Fruit fly (Drosophila melanogaster) whole organism, prepupa: ENCODE measurements around the gene Patj.

Source experiments
- CG10669 ChIP-seq: fragments of 200-800 bp; sonication (Bioruptor generic); optimal IDR thresholded peaks from 3 replicates; lab custom pipeline; 2018; ENCODE audit warnings: missing biosample characterization, mild to moderate bottlenecking, missing genetic modification characterization, moderate library complexity
- CG8319 ChIP-seq: fragments of 200-800 bp; sonication (Bioruptor generic); optimal IDR thresholded peaks from 3 replicates; lab custom pipeline; 2016; ENCODE audit warnings: missing biosample characterization, missing genetic modification characterization
- Gug ChIP-seq: fragments of 200-800 bp; sonication (Bioruptor generic); IDR thresholded peaks from 2 replicates; pipeline ENCODE4 v1.3.6; 2022; ENCODE audit warnings: missing biosample characterization, missing genetic modification characterization
- Hr38 ChIP-seq: sonication (Bioruptor generic); optimal IDR thresholded peaks from 2 replicates; lab custom pipeline; 2016; ENCODE audit warnings: missing biosample characterization, missing genetic modification characterization
- Hr39 ChIP-seq: fragments of 200-800 bp; sonication (Bioruptor generic); optimal IDR thresholded peaks from 2 replicates; lab custom pipeline; 2016; ENCODE audit warnings: missing biosample characterization, missing genetic modification characterization
- OdsH ChIP-seq: fragments of 200-800 bp; sonication (Bioruptor generic); optimal IDR thresholded peaks from 3 replicates; lab custom pipeline; 2016; ENCODE audit warnings: missing biosample characterization, missing genetic modification characterization
- Sox14 ChIP-seq: fragments of 200-800 bp; sonication (Bioruptor generic); optimal IDR thresholded peaks from 3 replicates; lab custom pipeline; 2016; ENCODE audit warnings: missing biosample characterization, missing genetic modification characterization
- lz ChIP-seq: fragments of 200-800 bp; sonication (Bioruptor generic); optimal IDR thresholded peaks from 3 replicates; lab custom pipeline; 2016; ENCODE audit warnings: missing biosample characterization, missing genetic modification characterization
- topi ChIP-seq: fragments of 200-800 bp; sonication (Bioruptor generic); optimal IDR thresholded peaks from 3 replicates; lab custom pipeline; 2016; ENCODE audit warnings: missing biosample characterization, missing genetic modification characterization

DNA sequence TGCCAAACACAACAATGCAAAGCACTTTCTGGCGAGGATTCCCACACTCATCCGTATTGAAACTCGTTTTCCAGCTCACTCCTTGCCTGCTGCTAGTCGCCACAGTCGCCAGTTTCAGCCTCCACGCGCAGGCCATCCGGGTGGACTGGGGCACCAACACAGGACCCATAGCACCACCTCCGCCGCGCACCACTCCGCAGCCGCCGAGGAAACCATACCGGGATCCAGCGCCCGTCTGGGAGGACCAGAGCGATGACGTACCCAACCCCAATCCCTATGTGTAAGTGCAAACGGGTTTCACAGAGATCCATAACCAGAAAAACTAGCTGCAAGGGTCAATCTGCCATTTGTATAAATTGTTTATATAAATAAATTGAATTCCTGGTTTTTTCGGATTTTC, 22.5 kb downstream of the Patj start:
- TF ChIP-seq OdsH (GFP tag; lab: Kevin White, UChicago): no peak
- TF ChIP-seq Gug (GFP tag; lab: Robert Waterston, UW): no peak
- no peak for TF ChIP-seq topi (GFP tag; lab: Kevin White, UChicago)
- TF ChIP-seq lz: no peak
- no peak for TF ChIP-seq CG8319
- no peak for TF ChIP-seq Hr38
- TF ChIP-seq Hr39 (GFP tag; lab: Kevin White, UChicago): no peak
- no peak for TF ChIP-seq Sox14 (GFP tag; lab: Kevin White, UChicago)
- TF ChIP-seq CG10669 (GFP tag; lab: Kevin White, UChicago): no peak
